Fruit fly (Drosophila melanogaster): ENCODE measurements around the gene CG33099.
A peak's percentile ranks its signal among the peaks of the same experiment; 100 is the strongest.

CG33099 gene

dm6 chr3R:22491088-22491879, 39.1 kb downstream of the CG33099 start, which contains the start of the genes CCT1 and tHMG1 (continued):
- TF ChIP-seq CG17186 (GFP tag; optimal IDR thresholded peaks at IDR 0.05) (peak; percentile 17), nerfin-2 (GFP tag; IDR thresholded peaks at IDR 0.05; ENCODE audit: partially characterized antibody) (peak; percentile 84), bbx (GFP tag; IDR thresholded peaks at IDR 0.05; ENCODE audit: partially characterized antibody) (peak; percentile 93), Spps (tag; optimal IDR thresholded peaks at IDR 0.05) (peak; percentile 19), grau (tag; optimal IDR thresholded peaks at IDR 0.05) (peak; percentile 21), Med (GFP tag) (peak; percentile 72), NC2β (GFP tag; optimal IDR thresholded peaks at IDR 0.05) (peak; percentile 39), zen2 (GFP tag; IDR thresholded peaks at IDR 0.05; ENCODE audit: partially characterized antibody) (peak; percentile 95), Dll (GFP tag; IDR thresholded peaks at IDR 0.05; ENCODE audit: partially characterized antibody) (peak; percentile 98), CG14710 (tag; optimal IDR thresholded peaks at IDR 0.05) (peak; percentile 67), Mrtf (GFP tag; IDR thresholded peaks at IDR 0.05) (no peak), CG7963 (GFP tag; IDR thresholded peaks at IDR 0.05; ENCODE audit: partially characterized antibody) (peak; percentile 79), CG30403 (GFP tag; optimal IDR thresholded peaks at IDR 0.05) (peak; percentile 6), Dref (GFP tag; IDR thresholded peaks at IDR 0.05) (peak; percentile 77), Doc3 (GFP tag; IDR thresholded peaks at IDR 0.05; ENCODE audit: partially characterized antibody) (peak; percentile 98), CG13296 (GFP tag; optimal IDR thresholded peaks at IDR 0.05) (peak; percentile 20), CG12769 (tag; optimal IDR thresholded peaks at IDR 0.05) (peak; percentile 1), Max (GFP tag; optimal IDR thresholded peaks at IDR 0.05) (peak; percentile 33), mld (GFP tag; IDR thresholded peaks at IDR 0.05; ENCODE audit: partially characterized antibody) (peak; percentile 91; the same call in 2 of the 3 replicates), trem (tag; optimal IDR thresholded peaks at IDR 0.05) (peak; percentile 77), Lhr (GFP tag; optimal IDR thresholded peaks at IDR 0.05) (peak; percentile 5), CG15514 (GFP tag; optimal IDR thresholded peaks at IDR 0.05) (peak; percentile 69), CG11560 (tag; IDR thresholded peaks at IDR 0.05) (peak; percentile 75; the same call in 2 of the 3 replicates), pho (GFP tag; optimal IDR thresholded peaks at IDR 0.05) (peak; percentile 13), Sry-δ (GFP tag; optimal IDR thresholded peaks at IDR 0.05) (peak; percentile 87), inv (GFP tag; IDR thresholded peaks at IDR 0.05; ENCODE audit: partially characterized antibody) (peak; percentile 91), Nf-YA (GFP tag; IDR thresholded peaks at IDR 0.05) (0 out of 2 replicates have a peak, but pooled peaks have one; percentile 21), sug (tag; optimal IDR thresholded peaks at IDR 0.05) (peak; percentile 19), seq (GFP tag; IDR thresholded peaks at IDR 0.05) (no peak), Opbp (GFP tag; IDR thresholded peaks at IDR 0.05; ENCODE audit: partially characterized antibody) (peak; percentile 85), tna (GFP tag; IDR thresholded peaks at IDR 0.05; ENCODE audit: partially characterized antibody) (peak; percentile 80), CG6791 (GFP tag; IDR thresholded peaks at IDR 0.05; ENCODE audit: partially characterized antibody) (peak; percentile 85), knrl (GFP tag; IDR thresholded peaks at IDR 0.05; ENCODE audit: partially characterized antibody) (peak; percentile 95), stwl (tag; optimal IDR thresholded peaks at IDR 0.05) (peak; percentile 55), CG17829 (tag; optimal IDR thresholded peaks at IDR 0.05) (peak; percentile 30), lilli (GFP tag; optimal IDR thresholded peaks at IDR 0.05) (peak; percentile 42), mirr (GFP tag; optimal IDR thresholded peaks at IDR 0.05) (no peak), CG9932 (GFP tag; IDR thresholded peaks at IDR 0.05) (no peak), CG7928 (GFP tag; optimal IDR thresholded peaks at IDR 0.05) (peak; percentile 93), gem (tag; optimal IDR thresholded peaks at IDR 0.05) (no peak), kay (GFP tag; optimal IDR thresholded peaks at IDR 0.05) (peak; percentile 88), Hr3 (GFP tag; optimal IDR thresholded peaks at IDR 0.05) (no peak), dm (GFP tag; optimal IDR thresholded peaks at IDR 0.05) (peak; percentile 76), Rfx (GFP tag; IDR thresholded peaks at IDR 0.05) (no peak), Dp (GFP tag; optimal IDR thresholded peaks at IDR 0.05) (peak; percentile 73), CoRest (tag; optimal IDR thresholded peaks at IDR 0.05) (peak; percentile 62), PHDP (tag; optimal IDR thresholded peaks at IDR 0.05) (peak; percentile 14)

Data from whole organism, embryonic.